Fruit fly (Drosophila melanogaster): ENCODE measurements around the gene Gbeta13F.
A peak's percentile ranks its signal among the peaks of the same experiment; 100 is the strongest.

The Gbeta13F gene

DNA sequence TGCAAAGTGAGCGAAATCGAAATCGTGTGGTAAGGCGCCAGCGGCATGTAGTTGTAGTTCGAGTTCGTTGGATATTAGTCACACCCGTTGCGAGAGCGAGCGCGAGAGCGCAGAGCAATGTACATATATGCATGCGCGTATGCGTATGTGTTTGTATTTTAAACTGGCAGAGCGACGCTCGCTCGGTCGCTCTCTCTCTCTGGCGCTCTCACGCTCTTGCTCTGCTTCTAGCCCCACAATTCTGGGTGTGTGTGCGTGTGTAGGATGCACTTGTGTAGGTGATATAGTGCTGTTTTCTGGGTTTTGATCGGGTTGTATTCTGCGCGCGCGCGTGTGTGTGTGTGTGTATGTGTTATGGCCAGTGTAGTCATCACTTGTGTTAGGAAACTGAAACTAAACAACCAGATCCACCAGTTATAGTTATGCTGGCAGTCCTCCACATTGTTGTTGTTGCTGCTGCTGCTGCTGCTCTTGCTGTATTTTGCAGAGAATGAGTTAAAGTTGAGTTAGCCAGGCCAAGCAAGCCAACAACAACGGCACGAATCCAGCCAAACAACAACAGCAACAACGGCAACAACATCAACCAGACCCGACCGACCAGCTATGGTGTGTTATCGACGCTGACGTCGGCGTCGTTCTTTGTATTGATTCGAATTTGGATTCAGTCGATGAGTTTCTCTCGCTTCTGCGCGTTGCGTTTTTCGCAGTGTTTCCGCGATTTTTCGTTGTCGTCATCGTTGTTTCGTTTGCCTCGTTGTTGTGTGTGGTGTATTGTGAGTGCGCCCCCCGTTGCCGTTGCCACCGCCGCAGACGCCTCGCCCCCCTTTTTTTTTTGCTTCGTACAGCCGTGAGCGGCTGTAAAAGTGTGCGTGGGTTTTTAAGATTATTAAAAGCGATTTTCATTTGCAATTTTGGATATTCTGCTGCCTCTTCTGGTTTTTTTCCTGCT is 48.0 kb upstream of the Gbeta13F start (continued):
- TF ChIP-seq odd (GFP tag; optimal IDR thresholded peaks at IDR 0.05) (no peak), CG12104 (GFP tag; optimal IDR thresholded peaks at IDR 0.05) (no peak), CG4617 (GFP tag; optimal IDR thresholded peaks at IDR 0.05; ENCODE audit: borderline replicate concordance) (no peak), CrebB (tag; optimal IDR thresholded peaks at IDR 0.05) (no peak), lilli (GFP tag; optimal IDR thresholded peaks at IDR 0.05) (no peak), kni (GFP tag; optimal IDR thresholded peaks at IDR 0.05) (peak; percentile 98), Doc3 (GFP tag; IDR thresholded peaks at IDR 0.05; ENCODE audit: partially characterized antibody) (no peak), jumu (GFP tag; optimal IDR thresholded peaks at IDR 0.05) (no peak), peb (GFP tag; IDR thresholded peaks at IDR 0.05) (no peak), Kr (GFP tag; optimal IDR thresholded peaks at IDR 0.05) (peak; percentile 42), kay (GFP tag; optimal IDR thresholded peaks at IDR 0.05) (peak; percentile 45), NC2α (GFP tag; optimal IDR thresholded peaks at IDR 0.05) (no peak), tll (GFP tag; optimal IDR thresholded peaks at IDR 0.05) (no peak), CG1603 (tag; optimal IDR thresholded peaks at IDR 0.05) (no peak), hbn (GFP tag; IDR thresholded peaks at IDR 0.05; ENCODE audit: partially characterized antibody) (peak; percentile 27; the same call in 1 of the 2 replicates), B-H2 (GFP tag; optimal IDR thresholded peaks at IDR 0.05) (peak; percentile 12), Abd-B (GFP tag; optimal IDR thresholded peaks at IDR 0.05) (no peak), CG2129 (GFP tag; IDR thresholded peaks at IDR 0.05; ENCODE audit: partially characterized antibody) (0 out of 2 replicates have a peak, but pooled peaks have one; percentile 13), onecut (GFP tag; IDR thresholded peaks at IDR 0.05) (peak; percentile 67), Nf-YC (tag; optimal IDR thresholded peaks at IDR 0.05) (peak; percentile 52), exex (tag; optimal IDR thresholded peaks at IDR 0.05) (peak; percentile 1), pan (optimal IDR thresholded peaks at IDR 0.05) (no peak), pan (GFP tag; optimal IDR thresholded peaks at IDR 0.05 in 1 of 2, IDR thresholded peaks at IDR 0.05 in 1 of 2) (peak in 1 of 2 experiments; percentile 26), Nf-YB (GFP tag; optimal IDR thresholded peaks at IDR 0.05) (peak; percentile 13), rib (GFP tag; IDR thresholded peaks at IDR 0.05) (peak; percentile 82), CG34224 (GFP tag; IDR thresholded peaks at IDR 0.05; ENCODE audit: partially characterized antibody) (peak; percentile 65), Trl (optimal IDR thresholded peaks at IDR 0.05) (peak; percentile 98 to 99), Trl (GFP tag; optimal IDR thresholded peaks at IDR 0.05) (peak; percentile 61), CG34376 (GFP tag; optimal IDR thresholded peaks at IDR 0.05) (peak; percentile 73), nom (GFP tag; optimal IDR thresholded peaks at IDR 0.05) (peak; percentile 50), crol (GFP tag; IDR thresholded peaks at IDR 0.05) (peak; percentile 88), fd96Cb (tag; optimal IDR thresholded peaks at IDR 0.05) (no peak), CG3847 (GFP tag; IDR thresholded peaks at IDR 0.05) (no peak), CG4707 (GFP tag; optimal IDR thresholded peaks at IDR 0.05) (peak; percentile 20), Antp (GFP tag; optimal IDR thresholded peaks at IDR 0.05) (no peak), Tbp (GFP tag; optimal IDR thresholded peaks at IDR 0.05) (no peak), sug (tag; optimal IDR thresholded peaks at IDR 0.05) (peak; percentile 26), CG8478 (optimal IDR thresholded peaks at IDR 0.05) (peak; percentile 74), CG15514 (GFP tag; optimal IDR thresholded peaks at IDR 0.05) (peak; percentile 30), CG18011 (GFP tag; optimal IDR thresholded peaks at IDR 0.05) (no peak), CG14710 (tag; optimal IDR thresholded peaks at IDR 0.05) (peak; percentile 10), cg (GFP tag; optimal IDR thresholded peaks at IDR 0.05) (peak; percentile 99), C15 (GFP tag; IDR thresholded peaks at IDR 0.05) (no peak), CG14014 (GFP tag; IDR thresholded peaks at IDR 0.05) (peak; percentile 18; the same call in 1 of the 2 replicates), Adf1 (GFP tag; IDR thresholded peaks at IDR 0.05) (peak; percentile 90), Aef1 (GFP tag; IDR thresholded peaks at IDR 0.05) (peak; percentile 61), pros (GFP tag; optimal IDR thresholded peaks at IDR 0.05) (peak; percentile 66), tgo (GFP tag; IDR thresholded peaks at IDR 0.05) (no peak)

All from whole organism, embryonic.